Worm (Caenorhabditis elegans) whole organism, mixed stage, embryonic: ENCODE measurements around the gene K10C2.8.
A peak's percentile ranks its signal among the peaks of the same experiment; 100 is the strongest.

Source experiments
- M03D4.4 ChIP-seq: sonication (generic microtip); optimal IDR thresholded peaks from 2 replicates; lab custom pipeline; 2017; ENCODE audit warnings: mild to moderate bottlenecking, missing genetic modification characterization, missing compliant biosample characterization
- bed-3 ChIP-seq: fragments of 200-800 bp; sonication (Bioruptor generic); optimal IDR thresholded peaks from 3 replicates; lab custom pipeline; 2018; ENCODE audit warnings: mild to moderate bottlenecking, missing genetic modification characterization, moderate library complexity, missing compliant biosample characterization
- blmp-1 ChIP-seq: fragments of 150-350 bp; optimal IDR thresholded peaks from 2 replicates; lab custom pipeline; 2014; ENCODE audit warnings: missing biosample characterization, missing genetic modification characterization
- ceh-39 ChIP-seq: fragments of 150-350 bp; optimal IDR thresholded peaks from 2 replicates; lab custom pipeline; 2014; ENCODE audit warnings: missing biosample characterization, missing genetic modification characterization
- ceh-43 ChIP-seq: fragments of 200-800 bp; sonication (Bioruptor generic); optimal IDR thresholded peaks from 2 replicates; lab custom pipeline; 2018; ENCODE audit warnings: mild to moderate bottlenecking, missing genetic modification characterization, moderate library complexity, missing compliant biosample characterization
- ces-1 ChIP-seq: fragments of 150-350 bp; optimal IDR thresholded peaks from 2 replicates; lab custom pipeline; 2014; ENCODE audit warnings: missing biosample characterization, missing genetic modification reagents, missing genetic modification characterization
- elt-3 ChIP-seq: fragments of 150-350 bp; optimal IDR thresholded peaks from 2 replicates; lab custom pipeline; 2014; ENCODE audit warnings: missing biosample characterization, missing genetic modification characterization
- flh-1 ChIP-seq: fragments of 200-800 bp; sonication (Bioruptor generic); optimal IDR thresholded peaks from 2 replicates; lab custom pipeline; 2018; ENCODE audit warnings: mild to moderate bottlenecking, missing genetic modification characterization, moderate library complexity, missing compliant biosample characterization
- ham-2 ChIP-seq: fragments of 200-800 bp; sonication (Bioruptor generic); optimal IDR thresholded peaks from 2 replicates; lab custom pipeline; 2018; ENCODE audit warnings: mild to moderate bottlenecking, missing genetic modification characterization, missing compliant biosample characterization
- hlh-1 ChIP-seq: fragments of 150-350 bp; optimal IDR thresholded peaks from 2 replicates; lab custom pipeline; 2014; ENCODE audit warnings: missing biosample characterization, missing genetic modification reagents, missing genetic modification characterization
- lin-13 ChIP-seq: fragments of 150-350 bp; optimal IDR thresholded peaks from 2 replicates; lab custom pipeline; 2014; ENCODE audit warnings: missing biosample characterization, missing genetic modification characterization
- lin-32 ChIP-seq: fragments of 200-800 bp; sonication (Bioruptor generic); optimal IDR thresholded peaks from 2 replicates; lab custom pipeline; 2018; ENCODE audit warnings: mild to moderate bottlenecking, missing genetic modification characterization, missing compliant biosample characterization
- lsy-2 ChIP-seq: fragments of 150-350 bp; optimal IDR thresholded peaks from 2 replicates; lab custom pipeline; 2014; ENCODE audit warnings: missing biosample characterization, missing genetic modification characterization
- mab-5 ChIP-seq: fragments of 150-350 bp; optimal IDR thresholded peaks from 2 replicates; lab custom pipeline; 2014; ENCODE audit warnings: missing biosample characterization, missing genetic modification characterization
- mep-1 ChIP-seq: fragments of 150-350 bp; optimal IDR thresholded peaks from 2 replicates; lab custom pipeline; 2017; ENCODE audit warnings: missing biosample characterization, missing genetic modification reagents, missing genetic modification characterization, inconsistent platforms
- mls-2 ChIP-seq: sonication (generic microtip); optimal IDR thresholded peaks from 2 replicates; lab custom pipeline; 2016; ENCODE audit warnings: mild to moderate bottlenecking, missing genetic modification characterization, moderate library complexity, missing compliant biosample characterization
- nhr-12 ChIP-seq: fragments of 150-350 bp; optimal IDR thresholded peaks from 2 replicates; lab custom pipeline; 2014; ENCODE audit warnings: missing biosample characterization, missing genetic modification characterization
- nhr-2 ChIP-seq: fragments of 150-350 bp; optimal IDR thresholded peaks from 2 replicates; lab custom pipeline; 2014; ENCODE audit warnings: missing biosample characterization, missing genetic modification characterization
- nhr-237 ChIP-seq: fragments of 150-350 bp; optimal IDR thresholded peaks from 2 replicates; lab custom pipeline; 2014; ENCODE audit warnings: missing biosample characterization, missing genetic modification characterization
- nhr-28 ChIP-seq: fragments of 150-350 bp; optimal IDR thresholded peaks from 2 replicates; lab custom pipeline; 2014; ENCODE audit warnings: missing biosample characterization, missing genetic modification characterization
- nhr-76 ChIP-seq: sonication (generic microtip); optimal IDR thresholded peaks from 2 replicates; lab custom pipeline; 2017; ENCODE audit warnings: missing biosample characterization, missing genetic modification characterization
- pha-4 ChIP-seq: fragments of 150-350 bp; optimal IDR thresholded peaks from 2 replicates; lab custom pipeline; 2018; ENCODE audit warnings: missing biosample characterization, missing genetic modification reagents, missing genetic modification characterization
- sem-2 ChIP-seq: fragments of 200-800 bp; sonication (Bioruptor generic); optimal IDR thresholded peaks from 2 replicates; lab custom pipeline; 2018; ENCODE audit warnings: mild to moderate bottlenecking, missing genetic modification characterization, missing compliant biosample characterization
- tbx-8 ChIP-seq: fragments of 200-800 bp; sonication (Bioruptor generic); optimal IDR thresholded peaks from 2 replicates; lab custom pipeline; 2018; ENCODE audit warnings: mild to moderate bottlenecking, missing genetic modification characterization, moderate library complexity, missing compliant biosample characterization
- unc-120 ChIP-seq: sonication (generic microtip); optimal IDR thresholded peaks from 2 replicates; lab custom pipeline; 2017; ENCODE audit warnings: missing genetic modification characterization, missing compliant biosample characterization; ENCODE audit not compliant: poor library complexity, severe bottlenecking
- unc-39 ChIP-seq: fragments of 150-350 bp; optimal IDR thresholded peaks from 2 replicates; lab custom pipeline; 2014; ENCODE audit warnings: missing biosample characterization, missing genetic modification characterization
- unc-62 ChIP-seq: fragments of 150-350 bp; optimal IDR thresholded peaks from 2 replicates; lab custom pipeline; 2014; ENCODE audit warnings: missing biosample characterization, missing genetic modification reagents, missing genetic modification characterization
- zip-8 ChIP-seq: fragments of 150-350 bp; optimal IDR thresholded peaks from 2 replicates; lab custom pipeline; 2014; ENCODE audit warnings: missing biosample characterization, missing genetic modification characterization
- ztf-11 ChIP-seq: fragments of 150-350 bp; optimal IDR thresholded peaks from 2 replicates; lab custom pipeline; 2014; ENCODE audit warnings: missing biosample characterization, missing genetic modification characterization

The K10C2.8 gene

ce11 chrX:6413583-6413982 lies 23.9 kb downstream of the K10C2.8 start:
- no peak for TF ChIP-seq nhr-2 (tag; lab: Kevin White, UChicago)
- no peak for TF ChIP-seq lin-32 (GFP tag; lab: Kevin White, UChicago)
- TF ChIP-seq zip-8 (tag; lab: Kevin White, UChicago), result peak; percentile 82
- no peak for TF ChIP-seq mab-5 (tag; lab: Kevin White, UChicago)
- no peak for TF ChIP-seq hlh-1 (tag; lab: Kevin White, UChicago)

DNA sequence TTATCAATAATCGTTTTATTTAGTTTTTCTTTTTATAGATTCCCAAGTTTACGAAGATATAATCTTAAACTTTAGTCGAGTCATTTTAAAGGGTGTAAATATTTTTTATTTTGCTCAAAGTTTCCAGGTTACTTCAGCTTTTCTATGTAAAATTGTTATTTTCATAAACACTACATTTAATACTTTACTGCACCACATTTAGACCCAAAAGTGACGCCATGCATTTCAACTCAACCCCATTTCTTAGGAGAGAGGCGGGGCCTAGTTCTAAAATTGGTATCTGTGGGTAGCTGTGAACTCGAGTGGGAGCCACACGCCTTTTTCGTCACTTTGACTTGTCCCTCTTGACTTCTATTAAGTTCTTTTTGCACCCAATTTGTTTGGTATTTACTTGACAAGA lies 24.9 kb downstream of the K10C2.8 start, which contains the start of gene T22E5.1:
Gene T22E5.1, plus strand, starts transcription at position 301 of the 400 bp plus-strand sequence.
- no peak for TF ChIP-seq tbx-8 (GFP tag; lab: Kevin White, UChicago)
- no peak for TF ChIP-seq M03D4.4 (tag; lab: Kevin White, UChicago)
- no peak for TF ChIP-seq ces-1 (GFP tag; lab: Kevin White, UChicago)
- TF ChIP-seq nhr-12, result no peak
- no peak for TF ChIP-seq bed-3 (GFP tag; lab: Kevin White, UChicago)
- no peak for TF ChIP-seq lin-13 (tag; lab: Kevin White, UChicago)
- no peak for TF ChIP-seq nhr-28 (tag; lab: Kevin White, UChicago)
- TF ChIP-seq mab-5 (tag; lab: Kevin White, UChicago), result no peak
- TF ChIP-seq mls-2, result no peak
- TF ChIP-seq unc-39 (tag; lab: Kevin White, UChicago), result no peak
- no peak for TF ChIP-seq nhr-237
- no peak for TF ChIP-seq elt-3 (tag; lab: Kevin White, UChicago)
- TF ChIP-seq nhr-76, result no peak
- TF ChIP-seq lsy-2 (tag; lab: Kevin White, UChicago), result no peak
- TF ChIP-seq flh-1 (GFP tag; lab: Kevin White, UChicago), result no peak
- no peak for TF ChIP-seq ham-2 (GFP tag; lab: Kevin White, UChicago)
- TF ChIP-seq pha-4 (tag; lab: Kevin White, UChicago), result no peak
- no peak for TF ChIP-seq ztf-11
- TF ChIP-seq zip-8 (tag; lab: Kevin White, UChicago), result no peak

- TF ChIP-seq unc-120 (tag; lab: Kevin White, UChicago) (peak; percentile 93), unc-62 (GFP tag; lab: Kevin White, UChicago) (peak; percentile 75), mab-5 (tag; lab: Kevin White, UChicago) (no peak), hlh-1 (tag; lab: Kevin White, UChicago) (peak; percentile 96)
Measured at ce11 chrX:6410177-6410765, 27.2 kb downstream of the K10C2.8 start, which contains the start of gene mup-2. mup-2 (minus strand) TSS chrX:6410227.

DNA sequence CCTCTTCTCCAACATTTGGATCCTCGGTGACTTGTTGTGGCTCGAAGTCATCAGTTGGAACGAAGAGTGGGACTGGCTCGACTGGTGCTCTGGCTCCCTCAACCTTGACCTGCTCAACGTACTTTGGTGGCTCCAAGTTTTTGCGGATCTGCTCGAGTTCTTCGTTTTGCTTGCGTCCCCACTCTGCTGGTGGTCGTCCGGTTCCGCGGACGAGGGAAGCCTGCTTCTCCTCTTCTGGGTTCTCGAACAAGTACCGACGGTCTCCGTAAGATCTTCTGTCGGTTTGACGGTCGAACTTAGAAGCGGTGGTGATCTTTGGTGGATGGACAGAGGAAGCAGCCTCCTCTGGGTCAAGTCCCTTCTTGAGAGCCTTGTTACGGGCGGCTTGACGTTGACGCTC lies 28.7 kb downstream of the K10C2.8 start:
- TF ChIP-seq flh-1 (GFP tag; lab: Kevin White, UChicago), result no peak
- no peak for TF ChIP-seq unc-120 (tag; lab: Kevin White, UChicago)

- TF ChIP-seq pha-4 (tag; lab: Kevin White, UChicago) (no peak), ces-1 (GFP tag; lab: Kevin White, UChicago) (no peak)
Measured at ce11 chrX:6408286-6408685, 29.2 kb downstream of the K10C2.8 start.

- no peak for TF ChIP-seq mep-1 (tag; lab: Kevin White, UChicago)
- no peak for TF ChIP-seq ces-1 (GFP tag; lab: Kevin White, UChicago)
- TF ChIP-seq M03D4.4 (tag; lab: Kevin White, UChicago), result no peak
- no peak for TF ChIP-seq nhr-237
- no peak for TF ChIP-seq tbx-8 (GFP tag; lab: Kevin White, UChicago)
- no peak for TF ChIP-seq bed-3 (GFP tag; lab: Kevin White, UChicago)
- no peak for TF ChIP-seq lsy-2 (tag; lab: Kevin White, UChicago)
- no peak for TF ChIP-seq nhr-76
- TF ChIP-seq unc-39 (tag; lab: Kevin White, UChicago), result no peak
- no peak for TF ChIP-seq ceh-43
- TF ChIP-seq blmp-1 (tag; lab: Kevin White, UChicago), result no peak
- TF ChIP-seq ceh-39 (tag; lab: Kevin White, UChicago), result no peak
- TF ChIP-seq sem-2, result no peak
- no peak for TF ChIP-seq flh-1 (GFP tag; lab: Kevin White, UChicago)
- no peak for TF ChIP-seq elt-3 (tag; lab: Kevin White, UChicago)
- no peak for TF ChIP-seq unc-62 (GFP tag; lab: Kevin White, UChicago)
- TF ChIP-seq nhr-12, result no peak
- TF ChIP-seq, all 35 proteins: peak for 0
Measured at ce11 chrX:6407805-6408204, 29.6 kb downstream of the K10C2.8 start.
